Fruit fly (Drosophila melanogaster) whole organism, embryonic: ENCODE measurements around the gene CG33127.

Experiments used
- Adf1 ChIP-seq: fragments of 200-800 bp; sonication (Bioruptor generic); IDR thresholded peaks from 2 replicates; pipeline ENCODE4 v1.3.6; 2022; ENCODE audit warnings: missing biosample characterization, missing genetic modification characterization
- B-H1 ChIP-seq: fragments of 200-800 bp; sonication (Bioruptor generic); IDR thresholded peaks from 3 replicates; pipeline ENCODE4 v1.3.6; 2022; ENCODE audit warnings: missing biosample characterization, missing genetic modification characterization
- CG10543 ChIP-seq: fragments of 200-800 bp; sonication (Bioruptor generic); optimal IDR thresholded peaks from 3 replicates; lab custom pipeline; 2017; ENCODE audit warnings: missing biosample characterization, mild to moderate bottlenecking, missing genetic modification characterization, moderate library complexity
- CG11247 ChIP-seq: fragments of 200-800 bp; sonication (Bioruptor generic); IDR thresholded peaks from 2 replicates; pipeline ENCODE4 v1.3.6; 2022; ENCODE audit warnings: missing biosample characterization, missing genetic modification characterization
- CG11398 ChIP-seq: fragments of 200-800 bp; sonication (Bioruptor generic); optimal IDR thresholded peaks from 2 replicates; lab custom pipeline; 2016; ENCODE audit warnings: missing biosample characterization, missing genetic modification characterization
- CG12299 ChIP-seq: fragments of 200-800 bp; sonication (Bioruptor generic); optimal IDR thresholded peaks from 2 replicates; lab custom pipeline; 2018; ENCODE audit warnings: missing biosample characterization, mild to moderate bottlenecking, missing genetic modification characterization
- CG13894 ChIP-seq: fragments of 200-800 bp; sonication (Bioruptor generic); optimal IDR thresholded peaks from 3 replicates; lab custom pipeline; 2018; ENCODE audit warnings: missing biosample characterization, mild to moderate bottlenecking, missing genetic modification characterization, moderate library complexity
- CG14965 ChIP-seq: fragments of 200-800 bp; sonication (Bioruptor generic); optimal IDR thresholded peaks from 2 replicates; lab custom pipeline; 2016; ENCODE audit warnings: missing biosample characterization, missing genetic modification characterization, borderline replicate concordance
- CG16779 ChIP-seq: fragments of 200-800 bp; sonication (Bioruptor generic); IDR thresholded peaks from 2 replicates; pipeline ENCODE4 v1.3.6; 2022; ENCODE audit warnings: missing biosample characterization, missing genetic modification characterization
- CG16813 ChIP-seq: fragments of 200-800 bp; sonication (Bioruptor generic); IDR thresholded peaks from 3 replicates; pipeline ENCODE4 v1.3.6; 2022; ENCODE audit warnings: missing biosample characterization, missing genetic modification characterization; ENCODE audit not compliant: partially characterized antibody
- CG18599 ChIP-seq: fragments of 200-800 bp; sonication (Bioruptor generic); optimal IDR thresholded peaks from 3 replicates; lab custom pipeline; 2017; ENCODE audit warnings: missing biosample characterization, missing genetic modification characterization, mild to moderate bottlenecking, moderate library complexity, missing genetic modification reagents
- CG18764 ChIP-seq: fragments of 200-800 bp; sonication (Bioruptor generic); optimal IDR thresholded peaks from 3 replicates; lab custom pipeline; 2016; ENCODE audit warnings: missing biosample characterization, missing genetic modification characterization
- CG2120 ChIP-seq: fragments of 200-800 bp; sonication (Bioruptor generic); optimal IDR thresholded peaks from 3 replicates; lab custom pipeline; 2016; ENCODE audit warnings: missing biosample characterization, missing genetic modification characterization
- CG2678 ChIP-seq: fragments of 200-800 bp; sonication (Bioruptor generic); optimal IDR thresholded peaks from 3 replicates; lab custom pipeline; 2019; ENCODE audit warnings: missing biosample characterization, mild to moderate bottlenecking, missing genetic modification characterization, moderate library complexity
- CG3065 ChIP-seq: fragments of 200-800 bp; sonication (Bioruptor generic); optimal IDR thresholded peaks from 2 replicates; lab custom pipeline; 2016; ENCODE audit warnings: missing biosample characterization, missing genetic modification characterization
- CG4282 ChIP-seq: fragments of 200-800 bp; sonication (Bioruptor generic); optimal IDR thresholded peaks from 2 replicates; lab custom pipeline; 2016; ENCODE audit warnings: missing biosample characterization, missing genetic modification characterization
- CG8281 ChIP-seq: fragments of 200-800 bp; sonication (Bioruptor generic); optimal IDR thresholded peaks from 2 replicates; lab custom pipeline; 2018; ENCODE audit warnings: missing biosample characterization, mild to moderate bottlenecking, missing genetic modification characterization, moderate library complexity
- CG8290 ChIP-seq, 3 experiments: fragments of 200-800 bp; sonication (Bioruptor generic); optimal IDR thresholded peaks; 2 replicates each; lab custom pipeline; 2016 to 2019; ENCODE audit warnings: missing biosample characterization in 3 of 3, missing genetic modification characterization in 3 of 3, mild to moderate bottlenecking in 2 of 3, moderate library complexity in 1 of 3
- Drgx ChIP-seq: fragments of 200-800 bp; sonication (Bioruptor generic); IDR thresholded peaks from 2 replicates; pipeline ENCODE4 v1.3.6; 2022; ENCODE audit warnings: missing biosample characterization, missing genetic modification characterization
- E2f1 ChIP-seq: fragments of 200-800 bp; sonication (Bioruptor generic); IDR thresholded peaks from 2 replicates; pipeline ENCODE4 v1.3.6; 2022; ENCODE audit warnings: missing biosample characterization, missing genetic modification characterization
- Elba2 ChIP-seq: fragments of 200-800 bp; sonication (Bioruptor generic); optimal IDR thresholded peaks from 3 replicates; lab custom pipeline; 2016; ENCODE audit warnings: missing biosample characterization, missing genetic modification characterization
- Fer1 ChIP-seq: fragments of 200-800 bp; sonication (Bioruptor generic); optimal IDR thresholded peaks from 2 replicates; lab custom pipeline; 2017; ENCODE audit warnings: missing biosample characterization, mild to moderate bottlenecking, missing genetic modification characterization
- Hmr ChIP-seq: fragments of 200-800 bp; sonication (Bioruptor generic); optimal IDR thresholded peaks from 3 replicates; lab custom pipeline; 2017; ENCODE audit warnings: mild to moderate bottlenecking, missing biosample characterization, missing genetic modification reagents, missing genetic modification characterization
- Hr51 ChIP-seq, 2 experiments: fragments of 200-800 bp; sonication (Bioruptor generic); optimal IDR thresholded peaks; 2 replicates in 1 of 2; 3 replicates in 1 of 2; lab custom pipeline; 2016 to 2018; ENCODE audit warnings: missing biosample characterization in 2 of 2, missing genetic modification characterization in 2 of 2, mild to moderate bottlenecking in 1 of 2, moderate library complexity in 1 of 2
- MBD-R2 ChIP-seq: fragments of 200-800 bp; sonication (Bioruptor generic); IDR thresholded peaks from 2 replicates; pipeline ENCODE4 v1.3.6; 2022; ENCODE audit warnings: missing biosample characterization, missing genetic modification characterization
- Oli ChIP-seq: fragments of 200-800 bp; sonication (Bioruptor generic); optimal IDR thresholded peaks from 2 replicates; lab custom pipeline; 2018; ENCODE audit warnings: missing biosample characterization, mild to moderate bottlenecking, missing genetic modification characterization, moderate library complexity
- Pdp1 ChIP-seq, 2 experiments: fragments of 200-800 bp; sonication (Bioruptor generic); optimal IDR thresholded peaks; 3 replicates each; lab custom pipeline; 2016; ENCODE audit warnings: missing biosample characterization in 2 of 2, missing genetic modification characterization in 2 of 2, mild to moderate bottlenecking in 1 of 2, moderate library complexity in 1 of 2
- Trl ChIP-seq, 3 experiments: fragments of >200 bp in 2 of 3; fragments of 200-800 bp in 1 of 3; sonication (Bioruptor generic) in 1 of 3; optimal IDR thresholded peaks; 2 replicates in 1 of 3; 3 replicates in 2 of 3; lab custom pipeline; 2016 to 2017; ENCODE audit warnings: missing biosample characterization in 1 of 3, missing genetic modification characterization in 1 of 3
- YL-1 ChIP-seq: fragments of 200-800 bp; sonication (Bioruptor generic); optimal IDR thresholded peaks from 3 replicates; lab custom pipeline; 2017; ENCODE audit warnings: missing biosample characterization, mild to moderate bottlenecking, missing genetic modification characterization
- abd-A ChIP-seq: fragments of 200-800 bp; sonication (Bioruptor generic); optimal IDR thresholded peaks from 3 replicates; lab custom pipeline; 2019; ENCODE audit warnings: missing biosample characterization, mild to moderate bottlenecking, missing genetic modification characterization, moderate library complexity
- ash1 ChIP-seq: fragments of 200-800 bp; sonication (Bioruptor generic); optimal IDR thresholded peaks from 2 replicates; lab custom pipeline; 2018; ENCODE audit warnings: missing biosample characterization, mild to moderate bottlenecking, missing genetic modification characterization
- bowl ChIP-seq: fragments of 200-800 bp; sonication (Bioruptor generic); IDR thresholded peaks from 2 replicates; pipeline ENCODE4 v1.3.6; 2022; ENCODE audit warnings: missing biosample characterization, missing genetic modification characterization
- bsh ChIP-seq, 2 experiments: fragments of 200-800 bp; sonication (Bioruptor generic); optimal IDR thresholded peaks; 2 replicates each; lab custom pipeline; 2017 to 2018; ENCODE audit warnings: mild to moderate bottlenecking in 2 of 2, missing biosample characterization in 2 of 2, missing genetic modification characterization in 2 of 2, moderate library complexity in 1 of 2
- ci ChIP-seq: fragments of 200-800 bp; sonication (Bioruptor generic); IDR thresholded peaks from 3 replicates; pipeline ENCODE4 v1.3.6; 2022; ENCODE audit warnings: missing biosample characterization, missing genetic modification characterization
- dmrt99B ChIP-seq: fragments of 200-800 bp; sonication (Bioruptor generic); optimal IDR thresholded peaks from 2 replicates; lab custom pipeline; 2018; ENCODE audit warnings: missing biosample characterization, mild to moderate bottlenecking, missing genetic modification characterization, moderate library complexity
- eve ChIP-seq, 2 experiments: fragments of >200 bp; optimal IDR thresholded peaks; 2 replicates each; lab custom pipeline; 2017; ENCODE audit warnings: missing biosample characterization in 2 of 2, missing genetic modification characterization in 2 of 2
- ewg ChIP-seq: fragments of 200-800 bp; sonication (Bioruptor generic); optimal IDR thresholded peaks from 3 replicates; lab custom pipeline; 2017; ENCODE audit warnings: mild to moderate bottlenecking, missing biosample characterization, missing genetic modification reagents, missing genetic modification characterization
- ind ChIP-seq: fragments of 200-800 bp; sonication (Bioruptor generic); optimal IDR thresholded peaks from 3 replicates; lab custom pipeline; 2016; ENCODE audit warnings: missing biosample characterization, missing genetic modification characterization
- jing ChIP-seq: fragments of 200-800 bp; sonication (Bioruptor generic); optimal IDR thresholded peaks from 2 replicates; lab custom pipeline; 2018; ENCODE audit warnings: missing biosample characterization, mild to moderate bottlenecking, missing genetic modification characterization
- mam ChIP-seq: fragments of 200-800 bp; sonication (Bioruptor generic); optimal IDR thresholded peaks from 3 replicates; lab custom pipeline; 2016; ENCODE audit warnings: missing biosample characterization, missing genetic modification characterization
- nom ChIP-seq: fragments of 200-800 bp; sonication (Bioruptor generic); optimal IDR thresholded peaks from 2 replicates; lab custom pipeline; 2017; ENCODE audit warnings: missing biosample characterization, missing genetic modification characterization, mild to moderate bottlenecking, moderate library complexity, missing genetic modification reagents
- otp ChIP-seq: fragments of 200-800 bp; sonication (Bioruptor generic); IDR thresholded peaks from 3 replicates; pipeline ENCODE4, ENCODE4 v1.3.6; 2022; ENCODE audit warnings: missing biosample characterization, missing genetic modification characterization
- ranshi ChIP-seq: fragments of 200-800 bp; sonication (Bioruptor generic); IDR thresholded peaks from 2 replicates; pipeline ENCODE4 v1.3.6; 2022; ENCODE audit warnings: missing biosample characterization, missing genetic modification characterization
- sd ChIP-seq: fragments of 200-800 bp; sonication (Bioruptor generic); optimal IDR thresholded peaks from 3 replicates; lab custom pipeline; 2018; ENCODE audit warnings: missing biosample characterization, mild to moderate bottlenecking, missing genetic modification characterization, moderate library complexity
- sisA ChIP-seq: fragments of 200-800 bp; sonication (Bioruptor generic); IDR thresholded peaks from 2 replicates; pipeline ENCODE4 v1.3.6; 2022; ENCODE audit warnings: missing biosample characterization, missing genetic modification characterization
- so ChIP-seq: fragments of 200-800 bp; sonication (Bioruptor generic); IDR thresholded peaks from 3 replicates; pipeline ENCODE4 v1.3.6; 2022; ENCODE audit warnings: missing biosample characterization, missing genetic modification characterization
- sob ChIP-seq: fragments of 200-800 bp; sonication (Bioruptor generic); IDR thresholded peaks from 2 replicates; pipeline ENCODE4 v1.3.6; 2022; ENCODE audit warnings: missing biosample characterization, missing genetic modification characterization
- vvl ChIP-seq: fragments of 200-800 bp; sonication (Bioruptor generic); IDR thresholded peaks from 2 replicates; pipeline ENCODE4 v1.3.6; 2022; ENCODE audit warnings: missing biosample characterization, missing genetic modification characterization

Gene CG33127

dm6 chr2L:309177-309576, 12.7 kb upstream of the CG33127 start (continued):
- TF ChIP-seq CG14965 (GFP tag; lab: Kevin White, UChicago): no peak
- TF ChIP-seq Elba2 (GFP tag; lab: Kevin White, UChicago): no peak
- TF ChIP-seq mam: peak; percentile 4
- no peak for TF ChIP-seq CG12299
- peak; percentile 1 to 22 for TF ChIP-seq Pdp1 (GFP tag; optimal IDR thresholded peaks at IDR 0.05; lab: Kevin White, UChicago)
- TF ChIP-seq CG2120: peak; percentile 40
- no peak for TF ChIP-seq ash1 (GFP tag; lab: Kevin White, UChicago)
- peak; percentile 6 for TF ChIP-seq Oli (tag; lab: Kevin White, UChicago)
- no peak for TF ChIP-seq CG8281 (tag; lab: Kevin White, UChicago)
- TF ChIP-seq E2f1 (GFP tag; lab: Robert Waterston, UW): peak; percentile 10; the same call in 1 of the 2 replicates
- TF ChIP-seq bsh (GFP tag; optimal IDR thresholded peaks at IDR 0.05; lab: Kevin White, UChicago): no peak
- TF ChIP-seq ewg (GFP tag; lab: Kevin White, UChicago): peak; percentile 6
- TF ChIP-seq vvl (GFP tag; lab: Robert Waterston, UW): peak; percentile 12; the same call in 1 of the 2 replicates
- TF ChIP-seq MBD-R2 (GFP tag; lab: Robert Waterston, UW): 0 out of 2 replicates have a peak, but pooled peaks have one; percentile 7
- TF ChIP-seq eve (GFP tag; optimal IDR thresholded peaks at IDR 0.05; lab: Kevin White, UChicago): peak in 1 of 2 experiments; percentile 59
- peak; percentile 9 for TF ChIP-seq CG18764 (GFP tag; lab: Kevin White, UChicago)
- peak; percentile 18 for TF ChIP-seq dmrt99B (tag; lab: Kevin White, UChicago)
- TF ChIP-seq bowl (GFP tag; lab: Robert Waterston, UW): no peak
- TF ChIP-seq CG11247 (GFP tag; lab: Robert Waterston, UW): no peak
- TF ChIP-seq B-H1 (GFP tag; lab: Robert Waterston, UW): no peak
- peak; percentile 13 for TF ChIP-seq ind (GFP tag; lab: Kevin White, UChicago)
- TF ChIP-seq sisA (GFP tag; lab: Robert Waterston, UW): peak; percentile 16; the same call in 1 of the 2 replicates
- TF ChIP-seq Hr51 (GFP tag; optimal IDR thresholded peaks at IDR 0.05; lab: Kevin White, UChicago): peak in 1 of 2 experiments; percentile 14
- TF ChIP-seq jing: no peak
- TF ChIP-seq CG2678 (tag; lab: Kevin White, UChicago): peak; percentile 38
- no peak for TF ChIP-seq nom (GFP tag; lab: Kevin White, UChicago)
- TF ChIP-seq CG8290 (GFP tag; optimal IDR thresholded peaks at IDR 0.05; lab: Kevin White, UChicago): no peak
- TF ChIP-seq CG8290 (tag; optimal IDR thresholded peaks at IDR 0.05; lab: Kevin White, UChicago): peak in 1 of 2 experiments; percentile 4

dm6 chr2L:309812-310431, 12.0 kb upstream of the CG33127 start:
- TF ChIP-seq so (GFP tag; lab: Robert Waterston, UW) (peak; percentile 18; the same call in 1 of the 3 replicates), Adf1 (peak; percentile 23; the same call in 1 of the 2 replicates), otp (GFP tag; lab: Robert Waterston, UW) (peak; percentile 18; the same call in 1 of the 3 replicates), Trl (optimal IDR thresholded peaks at IDR 0.05; lab: Kevin White, UChicago) (peak; percentile 77 to 90), Trl (GFP tag; optimal IDR thresholded peaks at IDR 0.05; lab: Kevin White, UChicago) (peak; percentile 9), Hmr (GFP tag; lab: Kevin White, UChicago) (peak; percentile 11), ci (GFP tag; lab: Robert Waterston, UW) (peak; percentile 61; the same call in 2 of the 3 replicates), CG10543 (peak; percentile 28), abd-A (tag; lab: Kevin White, UChicago) (peak; percentile 61), Drgx (GFP tag; lab: Robert Waterston, UW) (peak; percentile 27; the same call in 1 of the 2 replicates), ranshi (GFP tag; lab: Robert Waterston, UW) (no peak), YL-1 (GFP tag; lab: Kevin White, UChicago) (no peak), Fer1 (GFP tag; lab: Kevin White, UChicago) (peak; percentile 10), sob (GFP tag; lab: Robert Waterston, UW) (peak; percentile 29; the same call in 1 of the 2 replicates), CG11398 (no peak), CG4282 (no peak), CG18599 (GFP tag; lab: Kevin White, UChicago) (peak; percentile 35), sd (tag; lab: Kevin White, UChicago) (peak; percentile 33), CG3065 (GFP tag; lab: Kevin White, UChicago) (no peak), CG13894 (tag; lab: Kevin White, UChicago) (peak; percentile 57), CG16813 (no peak), CG16779 (GFP tag; lab: Robert Waterston, UW) (0 out of 2 replicates have a peak, but pooled peaks have one; percentile 22)
